Worm (Caenorhabditis elegans): ENCODE results near the gene F40G12.10.
A peak's percentile ranks its signal among the peaks of the same experiment; 100 is the strongest.

F40G12.10 gene

ce11 chrV:14248654-14249053 lies 34.7 kb upstream of the F40G12.10 start, which contains the start of gene K02E11.6:
Gene K02E11.6, plus strand, starts transcription at chrV:14248802.
- TF ChIP-seq jun-1 (tag; optimal IDR thresholded peaks at IDR 0.05), result no peak
- no peak for TF ChIP-seq unc-30 (tag; optimal IDR thresholded peaks at IDR 0.05)
- TF ChIP-seq dsc-1 (tag; optimal IDR thresholded peaks at IDR 0.05), result no peak
- TF ChIP-seq zip-4 (GFP tag; optimal IDR thresholded peaks at IDR 0.05), result no peak
- TF ChIP-seq egl-13 (tag; optimal IDR thresholded peaks at IDR 0.05), result no peak
- TF ChIP-seq fkh-8 (tag; optimal IDR thresholded peaks at IDR 0.05), result no peak
- no peak for TF ChIP-seq nhr-28 (tag; optimal IDR thresholded peaks at IDR 0.05)
- TF ChIP-seq C04F5.9 (tag; optimal IDR thresholded peaks at IDR 0.05), result no peak
- no peak for TF ChIP-seq nhr-76 (tag; optimal IDR thresholded peaks at IDR 0.05)

- TF ChIP-seq ces-1 (GFP tag; optimal IDR thresholded peaks at IDR 0.05) (no peak), hlh-4 (tag; optimal IDR thresholded peaks at IDR 0.05) (no peak)
Observed at ce11 chrV:14252025-14252424, 31.3 kb upstream of the F40G12.10 start, which contains the start of gene K02E11.5. Gene K02E11.5, plus strand, starts transcription at chrV:14252325.

DNA sequence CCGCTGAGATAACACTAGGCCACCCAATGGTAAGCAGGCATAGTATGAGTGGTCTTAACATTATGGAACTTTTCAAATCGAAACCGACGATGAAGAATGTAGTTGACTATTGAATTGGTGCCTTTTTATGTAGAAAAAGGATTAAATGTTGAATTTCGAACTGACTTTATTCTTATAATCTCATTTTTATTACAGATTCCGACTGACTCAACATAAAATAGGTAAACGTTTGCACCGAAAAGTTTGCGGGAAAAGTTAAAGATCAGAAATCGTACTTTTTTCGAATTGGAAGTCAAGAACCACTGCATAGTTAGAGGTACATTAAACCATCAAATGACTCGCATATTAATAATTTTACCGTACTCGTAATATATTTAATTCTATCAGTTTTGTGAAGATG lies 29.1 kb upstream of the F40G12.10 start, which contains the start of gene K02E11.7:
Gene K02E11.7 (minus strand): TSS at position 101 of the 400 bp plus-strand sequence.
- TF ChIP-seq irx-1 (tag; optimal IDR thresholded peaks at IDR 0.05) (no peak), pax-3 (tag; optimal IDR thresholded peaks at IDR 0.05) (peak; percentile 0)

- TF ChIP-seq sptf-1 (tag; optimal IDR thresholded peaks at IDR 0.05) (no peak), jun-1 (tag; optimal IDR thresholded peaks at IDR 0.05) (no peak), hpl-2 (GFP tag; optimal IDR thresholded peaks at IDR 0.05) (no peak), ceh-63 (GFP tag; optimal IDR thresholded peaks at IDR 0.05) (no peak), pqm-1 (tag; optimal IDR thresholded peaks at IDR 0.05) (no peak), hlh-17 (GFP tag; optimal IDR thresholded peaks at IDR 0.05; ENCODE audit: borderline replicate concordance) (no peak), unc-98 (GFP tag; IDR thresholded peaks at IDR 0.05) (no peak), rnt-1 (tag; optimal IDR thresholded peaks at IDR 0.05) (no peak), unc-86 (tag; optimal IDR thresholded peaks at IDR 0.05) (no peak), nhr-12 (tag; optimal IDR thresholded peaks at IDR 0.05) (no peak), fkh-4 (tag; optimal IDR thresholded peaks at IDR 0.05; ENCODE audit: borderline replicate concordance) (no peak), egl-27 (tag; optimal IDR thresholded peaks at IDR 0.05) (no peak), ceh-8 (GFP tag; optimal IDR thresholded peaks at IDR 0.05) (no peak), efl-1 (optimal IDR thresholded peaks at IDR 0.05) (no peak), efl-1 (GFP tag; optimal IDR thresholded peaks at IDR 0.05 in 1 of 2) (no peak), C04F5.9 (tag; optimal IDR thresholded peaks at IDR 0.05) (no peak), ceh-82 (tag; optimal IDR thresholded peaks at IDR 0.05) (no peak), C16A3.4 (tag; optimal IDR thresholded peaks at IDR 0.05) (no peak), nhr-20 (tag; optimal IDR thresholded peaks at IDR 0.05) (no peak)
Observed at ce11 chrV:14256813-14257212, 26.5 kb upstream of the F40G12.10 start, which contains the start of gene sre-8. Gene sre-8, plus strand, starts transcription at chrV:14257113.

- TF ChIP-seq egl-13 (tag; optimal IDR thresholded peaks at IDR 0.05) (no peak), mdl-1 (tag; optimal IDR thresholded peaks at IDR 0.05) (no peak), skn-1 (tag; optimal IDR thresholded peaks at IDR 0.05) (no peak), aha-1 (tag; optimal IDR thresholded peaks at IDR 0.05) (no peak), rnt-1 (tag; optimal IDR thresholded peaks at IDR 0.05) (no peak), fkh-10 (GFP tag; optimal IDR thresholded peaks at IDR 0.05) (no peak)
Observed at ce11 chrV:14260831-14261230, 22.5 kb upstream of the F40G12.10 start, which contains the start of gene F40G12.2. Gene F40G12.2, minus strand, starts transcription at chrV:14260931.
